5 worm cellular contexts compared by ENCODE assay signal in the genomic region with DNA sequence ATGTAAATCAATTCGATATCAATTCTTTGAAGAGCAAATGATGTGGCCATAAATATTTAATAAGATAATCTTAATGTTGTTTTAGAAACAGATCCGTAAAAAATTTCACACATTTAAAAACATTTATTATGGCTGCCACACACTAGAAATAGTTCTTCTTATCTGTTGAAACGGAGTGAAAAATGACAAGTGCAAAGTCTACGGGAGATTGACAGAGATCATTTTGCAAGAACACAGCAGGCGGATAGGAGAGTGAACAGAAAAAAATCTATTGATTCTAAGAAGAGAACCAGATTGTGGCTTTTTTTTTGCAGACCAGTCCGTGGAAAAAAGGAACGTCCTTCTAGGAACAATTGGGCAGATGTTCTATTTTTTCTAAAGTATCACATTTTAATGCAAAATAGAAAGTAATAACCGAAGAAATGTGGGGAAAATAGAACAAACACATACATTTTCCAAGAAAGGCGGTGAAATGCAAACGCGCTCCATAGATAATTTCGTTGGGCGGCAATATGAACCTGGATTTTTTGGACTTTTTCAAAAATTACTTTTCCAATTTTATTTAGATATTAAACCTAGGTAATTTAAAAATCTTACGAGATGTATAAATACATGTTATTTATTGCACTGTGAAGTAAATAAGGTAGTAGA.
TF ChIP-seq lines count a peak whose summit lies in the region.

No protein-coding gene starts in this region.

TF ChIP-seq in whole organism, L1 larva, 84 proteins besides CTCF, POLR2A, EP300 and RAD21 (continues in another document):
- no peak for TF ChIP-seq mep-1 (tag; optimal IDR thresholded peaks at IDR 0.05; lab: Kevin White, UChicago)
- no peak for TF ChIP-seq ceh-8 (GFP tag; optimal IDR thresholded peaks at IDR 0.05; lab: Kevin White, UChicago)
- peak; percentile 42 to 87 for TF ChIP-seq lin-35 (GFP tag; optimal IDR thresholded peaks at IDR 0.05; lab: Kevin White, UChicago)
- peak; percentile 4 for TF ChIP-seq nhr-47 (tag; optimal IDR thresholded peaks at IDR 0.05; lab: Kevin White, UChicago)
- TF ChIP-seq tbx-2 (tag; optimal IDR thresholded peaks at IDR 0.05; lab: Kevin White, UChicago), result no peak
- TF ChIP-seq pqm-1 (tag; optimal IDR thresholded peaks at IDR 0.05; lab: Kevin White, UChicago), result no peak
- peak; percentile 15 for TF ChIP-seq C16A3.4 (tag; optimal IDR thresholded peaks at IDR 0.05; lab: Kevin White, UChicago)
- no peak for TF ChIP-seq mab-9 (GFP tag; IDR thresholded peaks at IDR 0.05; lab: Robert Waterston, UW)
- peak; percentile 61 to 81 (median 73) for TF ChIP-seq dpl-1 (GFP tag; optimal IDR thresholded peaks at IDR 0.05; lab: Kevin White, UChicago)
- TF ChIP-seq irx-1 (tag; optimal IDR thresholded peaks at IDR 0.05; lab: Kevin White, UChicago), result no peak
- no peak for TF ChIP-seq unc-98 (GFP tag; IDR thresholded peaks at IDR 0.05; lab: Robert Waterston, UW)
- TF ChIP-seq hlh-4 (tag; optimal IDR thresholded peaks at IDR 0.05; lab: Kevin White, UChicago), result no peak
- no peak for TF ChIP-seq zip-4 (GFP tag; optimal IDR thresholded peaks at IDR 0.05; lab: Kevin White, UChicago)
- TF ChIP-seq nhr-84 (tag; optimal IDR thresholded peaks at IDR 0.05; lab: Kevin White, UChicago), result no peak
- TF ChIP-seq zag-1 (tag; optimal IDR thresholded peaks at IDR 0.05; lab: Kevin White, UChicago), result no peak
- TF ChIP-seq nhr-20 (tag; optimal IDR thresholded peaks at IDR 0.05; lab: Kevin White, UChicago), result peak; percentile 6
- TF ChIP-seq hlh-17 (GFP tag; optimal IDR thresholded peaks at IDR 0.05; lab: Kevin White, UChicago; ENCODE audit: borderline replicate concordance), result no peak

TF ChIP-seq in whole organism, L2 larva, 48 proteins besides CTCF, POLR2A, EP300 and RAD21 (continues in another document):
- TF ChIP-seq dmd-4 (tag; optimal IDR thresholded peaks at IDR 0.05; lab: Kevin White, UChicago) (no peak), nhr-237 (tag; optimal IDR thresholded peaks at IDR 0.05; lab: Kevin White, UChicago) (no peak), sma-3 (GFP tag; optimal IDR thresholded peaks at IDR 0.05; lab: Kevin White, UChicago) (no peak), zag-1 (tag; optimal IDR thresholded peaks at IDR 0.05; lab: Kevin White, UChicago) (no peak), crh-2 (tag; optimal IDR thresholded peaks at IDR 0.05; lab: Kevin White, UChicago) (no peak), C34F6.9 (tag; optimal IDR thresholded peaks at IDR 0.05; lab: Kevin White, UChicago) (peak; percentile 35), lin-13 (GFP tag; optimal IDR thresholded peaks at IDR 0.05; lab: Kevin White, UChicago) (peak; percentile 34), unc-55 (GFP tag; optimal IDR thresholded peaks at IDR 0.05; lab: Kevin White, UChicago) (no peak), aly-2 (tag; optimal IDR thresholded peaks at IDR 0.05; lab: Kevin White, UChicago) (no peak), gmeb-1 (tag; optimal IDR thresholded peaks at IDR 0.05; lab: Kevin White, UChicago) (peak; percentile 54), skn-1 (tag; optimal IDR thresholded peaks at IDR 0.05; lab: Kevin White, UChicago) (no peak), elt-1 (tag; optimal IDR thresholded peaks at IDR 0.05; lab: Kevin White, UChicago) (no peak), nhr-10 (tag; optimal IDR thresholded peaks at IDR 0.05; lab: Kevin White, UChicago) (no peak), blmp-1 (tag; optimal IDR thresholded peaks at IDR 0.05; lab: Kevin White, UChicago; ENCODE audit: insufficient read depth) (no peak), mbf-1 (tag; optimal IDR thresholded peaks at IDR 0.05; lab: Kevin White, UChicago) (no peak), ceh-82 (tag; optimal IDR thresholded peaks at IDR 0.05; lab: Kevin White, UChicago) (no peak), snpc-4 (tag; optimal IDR thresholded peaks at IDR 0.05; lab: Kevin White, UChicago) (no peak), nhr-21 (tag; optimal IDR thresholded peaks at IDR 0.05; lab: Kevin White, UChicago) (no peak)

TF ChIP-seq in whole organism, L3 larva, 47 proteins besides CTCF, POLR2A, EP300 and RAD21:
- TF ChIP-seq elt-2 (tag; optimal IDR thresholded peaks at IDR 0.05; lab: Kevin White, UChicago) (peak; percentile 34), mml-1 (tag; optimal IDR thresholded peaks at IDR 0.05; lab: Kevin White, UChicago) (no peak), nhr-237 (tag; optimal IDR thresholded peaks at IDR 0.05; lab: Kevin White, UChicago) (no peak), pha-4 (tag; optimal IDR thresholded peaks at IDR 0.05; lab: Kevin White, UChicago) (peak; percentile 33), R02D3.7 (tag; optimal IDR thresholded peaks at IDR 0.05; lab: Kevin White, UChicago) (no peak), nhr-23 (tag; optimal IDR thresholded peaks at IDR 0.05; lab: Kevin White, UChicago) (peak; percentile 11), hmg-11 (tag; optimal IDR thresholded peaks at IDR 0.05; lab: Kevin White, UChicago) (peak; percentile 9), lin-15B (tag; optimal IDR thresholded peaks at IDR 0.05; lab: Kevin White, UChicago) (peak; percentile 32)
TF ChIP-seq in whole organism, L3 larva: peak in this region for 5.

TF ChIP-seq in whole organism, L4 larva, 104 proteins besides CTCF, POLR2A, EP300 and RAD21 (continues in another document):
- TF ChIP-seq mdl-1 (tag; optimal IDR thresholded peaks at IDR 0.05; lab: Kevin White, UChicago) (no peak), lin-1 (GFP tag; IDR thresholded peaks at IDR 0.05; lab: Robert Waterston, UW) (no peak), duxl-1 (tag; optimal IDR thresholded peaks at IDR 0.05; lab: Kevin White, UChicago; ENCODE audit: poor library complexity) (no peak), dpl-1 (GFP tag; optimal IDR thresholded peaks at IDR 0.05; lab: Kevin White, UChicago) (peak; percentile 70), pqm-1 (tag; optimal IDR thresholded peaks at IDR 0.05; lab: Kevin White, UChicago) (peak; percentile 19), ceh-20 (GFP tag; IDR thresholded peaks at IDR 0.05; lab: Robert Waterston, UW) (no peak), daf-8 (GFP tag; IDR thresholded peaks at IDR 0.05; lab: Robert Waterston, UW) (no peak), ceh-82 (tag; optimal IDR thresholded peaks at IDR 0.05; lab: Kevin White, UChicago) (no peak), hlh-11 (tag; optimal IDR thresholded peaks at IDR 0.05; lab: Kevin White, UChicago) (peak; percentile 38), nhr-11 (tag; optimal IDR thresholded peaks at IDR 0.05; lab: Kevin White, UChicago) (no peak), F26F4.8 (GFP tag; conservative IDR thresholded peaks at IDR 0.05; lab: Robert Waterston, UW) (no peak), nhr-6 (tag; optimal IDR thresholded peaks at IDR 0.05; lab: Kevin White, UChicago) (no peak), T26A8.4 (GFP tag; IDR thresholded peaks at IDR 0.05; lab: Robert Waterston, UW) (no peak), dve-1 (tag; optimal IDR thresholded peaks at IDR 0.05; lab: Kevin White, UChicago; ENCODE audit: insufficient read depth) (peak; percentile 27), rbr-2 (tag; optimal IDR thresholded peaks at IDR 0.05; lab: Kevin White, UChicago) (no peak), skn-1 (tag; optimal IDR thresholded peaks at IDR 0.05; lab: Kevin White, UChicago) (no peak), spr-1 (tag; optimal IDR thresholded peaks at IDR 0.05; lab: Kevin White, UChicago) (no peak), lim-7 (GFP tag; IDR thresholded peaks at IDR 0.05; lab: Robert Waterston, UW) (no peak), mep-1 (tag; optimal IDR thresholded peaks at IDR 0.05; lab: Kevin White, UChicago) (peak; percentile 6), arid-1 (GFP tag; conservative IDR thresholded peaks at IDR 0.05; lab: Robert Waterston, UW) (no peak), zip-2 (tag; optimal IDR thresholded peaks at IDR 0.05; lab: Kevin White, UChicago) (no peak), hif-1 (tag; optimal IDR thresholded peaks at IDR 0.05; lab: Kevin White, UChicago) (no peak), nhr-102 (tag; optimal IDR thresholded peaks at IDR 0.05; lab: Kevin White, UChicago) (no peak), ztf-7 (tag; optimal IDR thresholded peaks at IDR 0.05; lab: Kevin White, UChicago) (no peak)

TF ChIP-seq in whole organism, young adult, 124 proteins besides CTCF, POLR2A, EP300 and RAD21 (continues in another document):
- no peak for TF ChIP-seq rcor-1 (GFP tag; IDR thresholded peaks at IDR 0.05; lab: Robert Waterston, UW)
- TF ChIP-seq F37B4.10 (GFP tag; IDR thresholded peaks at IDR 0.05; lab: Robert Waterston, UW), result no peak
- no peak for TF ChIP-seq Y67H2A.10 (GFP tag; conservative IDR thresholded peaks at IDR 0.05; lab: Robert Waterston, UW)
- TF ChIP-seq zim-3 (tag; optimal IDR thresholded peaks at IDR 0.05; lab: Kevin White, UChicago), result no peak
- no peak for TF ChIP-seq snpc-1.3 (tag; optimal IDR thresholded peaks at IDR 0.05; lab: Kevin White, UChicago; ENCODE audit: insufficient read depth)
- TF ChIP-seq nhr-120 (GFP tag; IDR thresholded peaks at IDR 0.05; lab: Robert Waterston, UW), result no peak
- no peak for TF ChIP-seq attf-6 (GFP tag; IDR thresholded peaks at IDR 0.05; lab: Robert Waterston, UW)
- TF ChIP-seq zfh-2 (GFP tag; conservative IDR thresholded peaks at IDR 0.05; lab: Robert Waterston, UW), result no peak
- peak; percentile 19 for TF ChIP-seq athp-1 (tag; optimal IDR thresholded peaks at IDR 0.05; lab: Kevin White, UChicago)
- no peak for TF ChIP-seq cebp-1 (GFP tag; IDR thresholded peaks at IDR 0.05; lab: Robert Waterston, UW)
- TF ChIP-seq cebp-1 (tag; optimal IDR thresholded peaks at IDR 0.05; lab: Kevin White, UChicago), result no peak
- no peak for TF ChIP-seq tbx-9 (tag; optimal IDR thresholded peaks at IDR 0.05; lab: Kevin White, UChicago; ENCODE audit: borderline replicate concordance)
- TF ChIP-seq Y79H2A.3 (GFP tag; conservative IDR thresholded peaks at IDR 0.05; lab: Robert Waterston, UW), result no peak
- TF ChIP-seq F57A8.1 (GFP tag; optimal IDR thresholded peaks at IDR 0.05; lab: Kevin White, UChicago), result no peak
- TF ChIP-seq hmg-20 (GFP tag; IDR thresholded peaks at IDR 0.05; lab: Robert Waterston, UW), result no peak
- TF ChIP-seq nfya-1 (tag; optimal IDR thresholded peaks at IDR 0.05; lab: Kevin White, UChicago; ENCODE audit: borderline replicate concordance, insufficient read depth), result no peak
- TF ChIP-seq sea-2 (GFP tag; IDR thresholded peaks at IDR 0.05; lab: Robert Waterston, UW), result no peak
- TF ChIP-seq mel-28 (tag; optimal IDR thresholded peaks at IDR 0.05; lab: Kevin White, UChicago; ENCODE audit: borderline replicate concordance), result no peak
- TF ChIP-seq ztf-6 (GFP tag; IDR thresholded peaks at IDR 0.05; lab: Robert Waterston, UW), result no peak
- no peak for TF ChIP-seq nfya-2 (GFP tag; IDR thresholded peaks at IDR 0.05; lab: Robert Waterston, UW)
- no peak for TF ChIP-seq F57C9.4 (tag; optimal IDR thresholded peaks at IDR 0.05; lab: Kevin White, UChicago)
- no peak for TF ChIP-seq egl-18 (GFP tag; IDR thresholded peaks at IDR 0.05; lab: Robert Waterston, UW)
- peak; percentile 25 for TF ChIP-seq him-1 (tag; optimal IDR thresholded peaks at IDR 0.05; lab: Kevin White, UChicago)
- TF ChIP-seq F33H1.4 (GFP tag; IDR thresholded peaks at IDR 0.05; lab: Robert Waterston, UW), result no peak
- no peak for TF ChIP-seq xnd-1 (tag; optimal IDR thresholded peaks at IDR 0.05; lab: Kevin White, UChicago)
- TF ChIP-seq nhr-90 (tag; optimal IDR thresholded peaks at IDR 0.05; lab: Kevin White, UChicago), result no peak
- no peak for TF ChIP-seq dpff-1 (tag; optimal IDR thresholded peaks at IDR 0.05; lab: Kevin White, UChicago)
- no peak for TF ChIP-seq egl-44 (GFP tag; IDR thresholded peaks at IDR 0.05; lab: Robert Waterston, UW)
